In genomic region chrX:724496-724895, dm6 we compare ENCODE assay signal across 4 fruit fly cellular contexts.
TF ChIP-seq lines count a peak whose summit lies in the region.

No protein-coding gene starts in this region.

- no peak for TF ChIP-seq CTCF in whole organism, embryonic (GFP tag; optimal IDR thresholded peaks at IDR 0.05; lab: Kevin White, UChicago)

TF ChIP-seq in whole organism, embryonic, 481 proteins besides CTCF, POLR2A, EP300 and RAD21:
- TF ChIP-seq CG5245 (GFP tag; optimal IDR thresholded peaks at IDR 0.05; lab: Kevin White, UChicago) (no peak), CG14667 (GFP tag; IDR thresholded peaks at IDR 0.05; lab: Robert Waterston, UW) (no peak), eyg (GFP tag; optimal IDR thresholded peaks at IDR 0.05; lab: Kevin White, UChicago) (no peak), odd (GFP tag; optimal IDR thresholded peaks at IDR 0.05; lab: Kevin White, UChicago) (no peak), bsh (GFP tag; optimal IDR thresholded peaks at IDR 0.05; lab: Kevin White, UChicago) (peak; percentile 3 to 16), Drgx (GFP tag; IDR thresholded peaks at IDR 0.05; lab: Robert Waterston, UW) (peak; percentile 39; the same call in 1 of the 2 replicates), Ets65A (GFP tag; lab: Kevin White, UChicago) (no peak)
TF ChIP-seq in whole organism, embryonic: peak in this region for 2.

TF ChIP-seq in whole organism, prepupa, 60 proteins besides CTCF, POLR2A, EP300 and RAD21 (continues in another document):
- TF ChIP-seq CG11902 (GFP tag; optimal IDR thresholded peaks at IDR 0.05; lab: Kevin White, UChicago), result no peak
- TF ChIP-seq OdsH (GFP tag; optimal IDR thresholded peaks at IDR 0.05; lab: Kevin White, UChicago), result peak; percentile 49
- no peak for TF ChIP-seq Blimp-1 (GFP tag; optimal IDR thresholded peaks at IDR 0.05; lab: Kevin White, UChicago)
- no peak for TF ChIP-seq CG7368 (GFP tag; optimal IDR thresholded peaks at IDR 0.05; lab: Kevin White, UChicago)
- TF ChIP-seq CG8119 (GFP tag; IDR thresholded peaks at IDR 0.05; lab: Robert Waterston, UW), result peak; percentile 82
- TF ChIP-seq Smox (GFP tag; optimal IDR thresholded peaks at IDR 0.05; lab: Kevin White, UChicago), result no peak
- TF ChIP-seq Sox102F (GFP tag; optimal IDR thresholded peaks at IDR 0.05; lab: Kevin White, UChicago), result peak; percentile 19
- TF ChIP-seq Sox14 (GFP tag; optimal IDR thresholded peaks at IDR 0.05; lab: Kevin White, UChicago), result no peak
- TF ChIP-seq CG6808 (GFP tag; optimal IDR thresholded peaks at IDR 0.05; lab: Kevin White, UChicago), result no peak
- TF ChIP-seq pdm3 (GFP tag; optimal IDR thresholded peaks at IDR 0.05; lab: Kevin White, UChicago), result peak; percentile 17
- peak; percentile 4 for TF ChIP-seq CG8632 (GFP tag; optimal IDR thresholded peaks at IDR 0.05; lab: Kevin White, UChicago)
- TF ChIP-seq CG16779 (tag; optimal IDR thresholded peaks at IDR 0.05; lab: Kevin White, UChicago), result no peak
- TF ChIP-seq CG11762 (GFP tag; optimal IDR thresholded peaks at IDR 0.05; lab: Kevin White, UChicago; ENCODE audit: insufficient read depth), result peak; percentile 5
- peak; percentile 25 for TF ChIP-seq CG34406 (GFP tag; optimal IDR thresholded peaks at IDR 0.05; lab: Kevin White, UChicago)
- TF ChIP-seq CG6163 (GFP tag; IDR thresholded peaks at IDR 0.05; lab: Robert Waterston, UW), result peak; percentile 53; the same call in 2 of the 3 replicates
- peak; percentile 68 for TF ChIP-seq Eip78C (GFP tag; lab: Kevin White, UChicago)
- no peak for TF ChIP-seq Eip75B (GFP tag; optimal IDR thresholded peaks at IDR 0.05; lab: Kevin White, UChicago)
- TF ChIP-seq CG9139 (GFP tag; optimal IDR thresholded peaks at IDR 0.05; lab: Kevin White, UChicago), result no peak
- no peak for TF ChIP-seq fkh (GFP tag; optimal IDR thresholded peaks at IDR 0.05; lab: Kevin White, UChicago)
- TF ChIP-seq esn (GFP tag; optimal IDR thresholded peaks at IDR 0.05; lab: Kevin White, UChicago), result peak; percentile 47
- TF ChIP-seq salr (GFP tag; optimal IDR thresholded peaks at IDR 0.05; lab: Kevin White, UChicago), result peak in 1 of 2 experiments; percentile 45
- TF ChIP-seq Sox15 (GFP tag; optimal IDR thresholded peaks at IDR 0.05; lab: Kevin White, UChicago), result no peak
- TF ChIP-seq CG3919 (GFP tag; optimal IDR thresholded peaks at IDR 0.05; lab: Kevin White, UChicago), result peak; percentile 34
- no peak for TF ChIP-seq fd59A (GFP tag; optimal IDR thresholded peaks at IDR 0.05; lab: Kevin White, UChicago)
- peak; percentile 61 for TF ChIP-seq Gug (GFP tag; IDR thresholded peaks at IDR 0.05; lab: Robert Waterston, UW)
- TF ChIP-seq CG15336 (GFP tag; IDR thresholded peaks at IDR 0.05; lab: Robert Waterston, UW), result peak; percentile 79
- TF ChIP-seq eg (GFP tag; IDR thresholded peaks at IDR 0.05; lab: Robert Waterston, UW), result 0 out of 3 replicates have a peak, but pooled peaks have one; percentile 34
- peak; percentile 41 for TF ChIP-seq CG6276 (GFP tag; optimal IDR thresholded peaks at IDR 0.05; lab: Kevin White, UChicago)

TF ChIP-seq in whole organism, pupa, 21 proteins besides CTCF, POLR2A, EP300 and RAD21:
- TF ChIP-seq CG15710 (tag; optimal IDR thresholded peaks at IDR 0.05; lab: Kevin White, UChicago) (no peak), CG13204 (GFP tag; optimal IDR thresholded peaks at IDR 0.05; lab: Kevin White, UChicago) (no peak), fd96Ca (GFP tag; IDR thresholded peaks at IDR 0.05; lab: Robert Waterston, UW) (peak; percentile 66), gl (tag; optimal IDR thresholded peaks at IDR 0.05; lab: Kevin White, UChicago) (no peak), EcR (GFP tag; optimal IDR thresholded peaks at IDR 0.05; lab: Kevin White, UChicago) (no peak), CG8301 (tag; optimal IDR thresholded peaks at IDR 0.05; lab: Kevin White, UChicago) (peak; percentile 77), CG12605 (GFP tag; IDR thresholded peaks at IDR 0.05; lab: Robert Waterston, UW) (no peak), rn (GFP tag; IDR thresholded peaks at IDR 0.05; lab: Robert Waterston, UW) (no peak), D1 (tag; optimal IDR thresholded peaks at IDR 0.05; lab: Kevin White, UChicago) (no peak), CG34367 (tag; optimal IDR thresholded peaks at IDR 0.05; lab: Kevin White, UChicago) (no peak), Snoo (tag; optimal IDR thresholded peaks at IDR 0.05; lab: Kevin White, UChicago) (no peak), CG8159 (tag; optimal IDR thresholded peaks at IDR 0.05; lab: Kevin White, UChicago) (no peak), Pif1B (GFP tag; optimal IDR thresholded peaks at IDR 0.05; lab: Kevin White, UChicago) (peak; percentile 45), Ets98B (GFP tag; IDR thresholded peaks at IDR 0.05; lab: Robert Waterston, UW) (no peak; the same call in 1 of the 2 replicates), CG17806 (tag; optimal IDR thresholded peaks at IDR 0.05; lab: Kevin White, UChicago) (peak; percentile 33), Pif1A (GFP tag; optimal IDR thresholded peaks at IDR 0.05; lab: Kevin White, UChicago) (peak; percentile 10), CG9948 (tag; optimal IDR thresholded peaks at IDR 0.05; lab: Kevin White, UChicago) (peak; percentile 47), CG10348 (GFP tag; IDR thresholded peaks at IDR 0.05; lab: Robert Waterston, UW) (no peak), CG14655 (GFP tag; optimal IDR thresholded peaks at IDR 0.05; lab: Kevin White, UChicago) (peak; percentile 84), CG4496 (GFP tag; IDR thresholded peaks at IDR 0.05; lab: Robert Waterston, UW) (0 out of 3 replicates have a peak, but pooled peaks have one; percentile 59), CG32121 (GFP tag; IDR thresholded peaks at IDR 0.05; lab: Robert Waterston, UW) (no peak)

TF ChIP-seq in whole organism, wandering third instar larva, 38 proteins besides CTCF, POLR2A, EP300 and RAD21:
- TF ChIP-seq Hr83 (GFP tag; optimal IDR thresholded peaks at IDR 0.05; lab: Kevin White, UChicago; ENCODE audit: poor library complexity, severe bottlenecking) (no peak), foxo (GFP tag; optimal IDR thresholded peaks at IDR 0.05; lab: Kevin White, UChicago) (peak in 1 of 2 experiments; percentile 2), psq (GFP tag; optimal IDR thresholded peaks at IDR 0.05; lab: Kevin White, UChicago) (peak; percentile 38), CrebA (GFP tag; optimal IDR thresholded peaks at IDR 0.05; lab: Kevin White, UChicago; ENCODE audit: borderline replicate concordance) (no peak)

Comparison
In these comparisons a context has a peak if more than half of its experiments do, and no peak if none do; other contexts are left out.
1. Of the 7 proteins assayed by ChIP-seq in both whole organism, embryonic and whole organism, prepupa: peak only in whole organism, embryonic: none; only in whole organism, prepupa: Gug, Lpt and Sox102F; in both: none; in neither: 4.